Worm (Caenorhabditis elegans) whole organism, mixed stage, embryonic: ENCODE results near the gene cab-1.

ENCODE experiments used
- M03D4.4 ChIP-seq: sonication (generic microtip); optimal IDR thresholded peaks from 2 replicates; lab custom pipeline; 2017; ENCODE audit warnings: mild to moderate bottlenecking, missing genetic modification characterization, missing compliant biosample characterization
- bed-3 ChIP-seq: fragments of 200-800 bp; sonication (Bioruptor generic); optimal IDR thresholded peaks from 3 replicates; lab custom pipeline; 2018; ENCODE audit warnings: mild to moderate bottlenecking, missing genetic modification characterization, moderate library complexity, missing compliant biosample characterization
- blmp-1 ChIP-seq: fragments of 150-350 bp; optimal IDR thresholded peaks from 2 replicates; lab custom pipeline; 2014; ENCODE audit warnings: missing biosample characterization, missing genetic modification characterization
- ceh-39 ChIP-seq: fragments of 150-350 bp; optimal IDR thresholded peaks from 2 replicates; lab custom pipeline; 2014; ENCODE audit warnings: missing biosample characterization, missing genetic modification characterization
- ceh-43 ChIP-seq: fragments of 200-800 bp; sonication (Bioruptor generic); optimal IDR thresholded peaks from 2 replicates; lab custom pipeline; 2018; ENCODE audit warnings: mild to moderate bottlenecking, missing genetic modification characterization, moderate library complexity, missing compliant biosample characterization
- ceh-83 ChIP-seq: fragments of 200-800 bp; sonication (Bioruptor generic); optimal IDR thresholded peaks from 2 replicates; lab custom pipeline; 2018; ENCODE audit warnings: mild to moderate bottlenecking, missing genetic modification characterization, missing compliant biosample characterization
- ces-1 ChIP-seq: fragments of 150-350 bp; optimal IDR thresholded peaks from 2 replicates; lab custom pipeline; 2014; ENCODE audit warnings: missing biosample characterization, missing genetic modification reagents, missing genetic modification characterization
- cnd-1 ChIP-seq: fragments of 200-800 bp; sonication (Bioruptor generic); optimal IDR thresholded peaks from 2 replicates; lab custom pipeline; 2018; ENCODE audit warnings: mild to moderate bottlenecking, missing genetic modification characterization, missing compliant biosample characterization
- drap-1 ChIP-seq: fragments of 200-800 bp; sonication (Bioruptor generic); optimal IDR thresholded peaks from 3 replicates; lab custom pipeline; 2018; ENCODE audit warnings: mild to moderate bottlenecking, missing genetic modification characterization, missing compliant biosample characterization
- elt-1 ChIP-seq: sonication (generic microtip); optimal IDR thresholded peaks from 2 replicates; lab custom pipeline; 2017; ENCODE audit warnings: missing genetic modification characterization, mild to moderate bottlenecking, missing compliant biosample characterization, antibody characterized with exemption, moderate library complexity, borderline replicate concordance; ENCODE audit not compliant: insufficient read depth
- flh-1 ChIP-seq: fragments of 200-800 bp; sonication (Bioruptor generic); optimal IDR thresholded peaks from 2 replicates; lab custom pipeline; 2018; ENCODE audit warnings: mild to moderate bottlenecking, missing genetic modification characterization, moderate library complexity, missing compliant biosample characterization
- ham-2 ChIP-seq: fragments of 200-800 bp; sonication (Bioruptor generic); optimal IDR thresholded peaks from 2 replicates; lab custom pipeline; 2018; ENCODE audit warnings: mild to moderate bottlenecking, missing genetic modification characterization, missing compliant biosample characterization
- lin-13 ChIP-seq: fragments of 150-350 bp; optimal IDR thresholded peaks from 2 replicates; lab custom pipeline; 2014; ENCODE audit warnings: missing biosample characterization, missing genetic modification characterization
- lsy-2 ChIP-seq: fragments of 150-350 bp; optimal IDR thresholded peaks from 2 replicates; lab custom pipeline; 2014; ENCODE audit warnings: missing biosample characterization, missing genetic modification characterization
- mab-5 ChIP-seq: fragments of 150-350 bp; optimal IDR thresholded peaks from 2 replicates; lab custom pipeline; 2014; ENCODE audit warnings: missing biosample characterization, missing genetic modification characterization
- mep-1 ChIP-seq: fragments of 150-350 bp; optimal IDR thresholded peaks from 2 replicates; lab custom pipeline; 2017; ENCODE audit warnings: missing biosample characterization, missing genetic modification reagents, missing genetic modification characterization, inconsistent platforms
- mls-2 ChIP-seq: sonication (generic microtip); optimal IDR thresholded peaks from 2 replicates; lab custom pipeline; 2016; ENCODE audit warnings: mild to moderate bottlenecking, missing genetic modification characterization, moderate library complexity, missing compliant biosample characterization
- nhr-12 ChIP-seq: fragments of 150-350 bp; optimal IDR thresholded peaks from 2 replicates; lab custom pipeline; 2014; ENCODE audit warnings: missing biosample characterization, missing genetic modification characterization
- nhr-2 ChIP-seq: fragments of 150-350 bp; optimal IDR thresholded peaks from 2 replicates; lab custom pipeline; 2014; ENCODE audit warnings: missing biosample characterization, missing genetic modification characterization
- nhr-28 ChIP-seq: fragments of 150-350 bp; optimal IDR thresholded peaks from 2 replicates; lab custom pipeline; 2014; ENCODE audit warnings: missing biosample characterization, missing genetic modification characterization
- nhr-76 ChIP-seq: sonication (generic microtip); optimal IDR thresholded peaks from 2 replicates; lab custom pipeline; 2017; ENCODE audit warnings: missing biosample characterization, missing genetic modification characterization
- pha-4 ChIP-seq: fragments of 150-350 bp; optimal IDR thresholded peaks from 2 replicates; lab custom pipeline; 2018; ENCODE audit warnings: missing biosample characterization, missing genetic modification reagents, missing genetic modification characterization
- snpc-4 ChIP-seq: fragments of 150-350 bp; optimal IDR thresholded peaks from 2 replicates; lab custom pipeline; 2014; ENCODE audit warnings: missing biosample characterization, missing genetic modification characterization
- sptf-1 ChIP-seq: sonication (generic microtip); optimal IDR thresholded peaks from 2 replicates; lab custom pipeline; 2017; ENCODE audit warnings: mild to moderate bottlenecking, missing genetic modification characterization, moderate library complexity, missing compliant biosample characterization
- tbx-8 ChIP-seq: fragments of 200-800 bp; sonication (Bioruptor generic); optimal IDR thresholded peaks from 2 replicates; lab custom pipeline; 2018; ENCODE audit warnings: mild to moderate bottlenecking, missing genetic modification characterization, moderate library complexity, missing compliant biosample characterization
- unc-120 ChIP-seq: sonication (generic microtip); optimal IDR thresholded peaks from 2 replicates; lab custom pipeline; 2017; ENCODE audit warnings: missing genetic modification characterization, missing compliant biosample characterization; ENCODE audit not compliant: poor library complexity, severe bottlenecking
- unc-39 ChIP-seq: fragments of 150-350 bp; optimal IDR thresholded peaks from 2 replicates; lab custom pipeline; 2014; ENCODE audit warnings: missing biosample characterization, missing genetic modification characterization

Gene cab-1

ce11 chrX:12207078-12207477 lies 5.6 kb downstream of the cab-1 start:
- TF ChIP-seq M03D4.4 (tag; lab: Kevin White, UChicago) (no peak), mab-5 (tag; lab: Kevin White, UChicago) (no peak), nhr-28 (tag; lab: Kevin White, UChicago) (no peak), mls-2 (tag; lab: Kevin White, UChicago) (no peak), sptf-1 (tag; lab: Kevin White, UChicago) (no peak), lin-13 (no peak), snpc-4 (tag; lab: Kevin White, UChicago) (no peak), nhr-12 (no peak), tbx-8 (GFP tag; lab: Kevin White, UChicago) (no peak), nhr-76 (tag; lab: Kevin White, UChicago) (no peak), ces-1 (GFP tag; lab: Kevin White, UChicago) (no peak), elt-1 (tag; lab: Kevin White, UChicago) (no peak), cnd-1 (tag; lab: Kevin White, UChicago) (no peak), ham-2 (no peak), ceh-39 (tag; lab: Kevin White, UChicago) (no peak), drap-1 (GFP tag; lab: Kevin White, UChicago) (no peak)

- TF ChIP-seq mls-2 (tag; lab: Kevin White, UChicago): peak; percentile 11
- peak; percentile 54 for TF ChIP-seq sptf-1 (tag; lab: Kevin White, UChicago)
- no peak for TF ChIP-seq nhr-12
- peak; percentile 33 for TF ChIP-seq mep-1
- no peak for TF ChIP-seq ceh-83
- no peak for TF ChIP-seq ceh-43 (GFP tag; lab: Kevin White, UChicago)
- peak; percentile 51 for TF ChIP-seq ces-1 (GFP tag; lab: Kevin White, UChicago)
- no peak for TF ChIP-seq bed-3 (GFP tag; lab: Kevin White, UChicago)
- TF ChIP-seq, all 35 proteins: peak for 4
Observed at ce11 chrX:12205478-12206059, 7.1 kb downstream of the cab-1 start.

- TF ChIP-seq mab-5 (tag; lab: Kevin White, UChicago): no peak
- TF ChIP-seq ceh-39 (tag; lab: Kevin White, UChicago): no peak
- no peak for TF ChIP-seq pha-4 (tag; lab: Kevin White, UChicago)
- no peak for TF ChIP-seq mls-2 (tag; lab: Kevin White, UChicago)
- TF ChIP-seq nhr-28 (tag; lab: Kevin White, UChicago): no peak
- no peak for TF ChIP-seq cnd-1 (tag; lab: Kevin White, UChicago)
- no peak for TF ChIP-seq unc-120 (tag; lab: Kevin White, UChicago)
- TF ChIP-seq blmp-1 (tag; lab: Kevin White, UChicago): no peak
- TF ChIP-seq flh-1 (GFP tag; lab: Kevin White, UChicago): no peak
Observed at ce11 chrX:12204334-12204733, 8.4 kb downstream of the cab-1 start.

- TF ChIP-seq unc-39 (no peak), ces-1 (GFP tag; lab: Kevin White, UChicago) (peak; percentile 32)
- TF ChIP-seq, all 35 proteins: peak for 1
Observed at ce11 chrX:12201840-12202239, 10.9 kb downstream of the cab-1 start.

- TF ChIP-seq lin-13 (no peak), snpc-4 (tag; lab: Kevin White, UChicago) (no peak), lsy-2 (tag; lab: Kevin White, UChicago) (no peak), ceh-39 (tag; lab: Kevin White, UChicago) (no peak), mab-5 (tag; lab: Kevin White, UChicago) (no peak), nhr-2 (tag; lab: Kevin White, UChicago) (no peak)
Observed at ce11 chrX:12201435-12201834, 11.3 kb downstream of the cab-1 start.

- TF ChIP-seq mep-1 (no peak), nhr-76 (tag; lab: Kevin White, UChicago) (no peak), flh-1 (GFP tag; lab: Kevin White, UChicago) (no peak), mls-2 (tag; lab: Kevin White, UChicago) (no peak)
Observed at ce11 chrX:12200577-12200976, 12.1 kb downstream of the cab-1 start.
